Worm (Caenorhabditis elegans) whole organism, young adult: ENCODE measurements around the gene T04C12.7.

Experiments
- B0019.2 ChIP-seq: fragments of 200-800 bp; sonication (Bioruptor generic); conservative IDR thresholded peaks from 2 replicates; pipeline ENCODE4 v1.3.6; 2022; ENCODE audit warnings: missing genetic modification reagents, missing genetic modification characterization, missing compliant biosample characterization
- B0261.1 ChIP-seq: sonication (generic microtip); optimal IDR thresholded peaks from 2 replicates; lab custom pipeline; 2016; ENCODE audit warnings: mild to moderate bottlenecking, missing genetic modification characterization, moderate library complexity, missing compliant biosample characterization
- C06A6.2 ChIP-seq: fragments of 200-800 bp; sonication (Bioruptor generic); conservative IDR thresholded peaks from 2 replicates; pipeline ENCODE4 v1.3.6; 2022; ENCODE audit warnings: missing genetic modification characterization, missing compliant biosample characterization
- F33H1.4 ChIP-seq: fragments of 200-800 bp; sonication (Bioruptor generic); IDR thresholded peaks from 2 replicates; pipeline ENCODE4 v1.3.6; 2022; ENCODE audit warnings: missing genetic modification reagents, missing genetic modification characterization, missing compliant biosample characterization
- F37B4.10 ChIP-seq: fragments of 200-800 bp; sonication (Bioruptor generic); IDR thresholded peaks from 2 replicates; pipeline ENCODE4 v1.3.6; 2022; ENCODE audit warnings: missing genetic modification characterization, missing compliant biosample characterization
- F49E8.2 ChIP-seq: sonication (generic microtip); optimal IDR thresholded peaks from 3 replicates; lab custom pipeline; 2017; ENCODE audit warnings: missing genetic modification characterization, mild to moderate bottlenecking, missing compliant biosample characterization, antibody characterized with exemption, moderate library complexity; ENCODE audit not compliant: insufficient read depth
- K12H6.12 ChIP-seq: fragments of 200-800 bp; sonication (Bioruptor generic); optimal IDR thresholded peaks from 2 replicates; lab custom pipeline; 2018; ENCODE audit warnings: mild to moderate bottlenecking, missing genetic modification characterization, missing compliant biosample characterization
- Y95B8A.8 ChIP-seq: fragments of 200-800 bp; sonication (Bioruptor generic); IDR thresholded peaks from 2 replicates; pipeline ENCODE4 v1.3.6; 2022; ENCODE audit warnings: missing genetic modification reagents, missing genetic modification characterization, missing compliant biosample characterization
- aptf-2 ChIP-seq: fragments of 200-800 bp; sonication (Bioruptor generic); conservative IDR thresholded peaks from 2 replicates; pipeline ENCODE4 v1.3.6; 2022; ENCODE audit warnings: missing genetic modification reagents, missing genetic modification characterization, missing compliant biosample characterization
- athp-1 ChIP-seq: sonication (generic microtip); optimal IDR thresholded peaks from 2 replicates; lab custom pipeline; 2017; ENCODE audit warnings: mild to moderate bottlenecking, missing genetic modification characterization, missing compliant biosample characterization
- attf-5 ChIP-seq: fragments of 200-800 bp; sonication (Bioruptor generic); optimal IDR thresholded peaks from 2 replicates; lab custom pipeline; 2018; ENCODE audit warnings: mild to moderate bottlenecking, missing genetic modification characterization, missing compliant biosample characterization
- attf-6 ChIP-seq: fragments of 200-800 bp; sonication (Bioruptor generic); IDR thresholded peaks from 2 replicates; pipeline ENCODE4 v1.3.6; 2022; ENCODE audit warnings: missing genetic modification reagents, missing genetic modification characterization, missing compliant biosample characterization
- cebp-2 ChIP-seq: fragments of 200-800 bp; sonication (Bioruptor generic); IDR thresholded peaks from 2 replicates; pipeline ENCODE4 v1.3.6; 2022; ENCODE audit warnings: missing genetic modification characterization, missing compliant biosample characterization
- ceh-100 ChIP-seq: fragments of 200-800 bp; sonication (Bioruptor generic); IDR thresholded peaks from 2 replicates; pipeline ENCODE4 v1.3.6; 2022; ENCODE audit warnings: missing genetic modification reagents, missing genetic modification characterization, missing compliant biosample characterization
- ceh-27 ChIP-seq: fragments of 200-800 bp; sonication (Bioruptor generic); optimal IDR thresholded peaks from 2 replicates; lab custom pipeline; 2018; ENCODE audit warnings: mild to moderate bottlenecking, missing genetic modification characterization, moderate library complexity, missing compliant biosample characterization
- ceh-91 ChIP-seq: fragments of 200-800 bp; sonication (Bioruptor generic); IDR thresholded peaks from 2 replicates; pipeline ENCODE4 v1.3.6; 2022; ENCODE audit warnings: missing genetic modification reagents, missing genetic modification characterization, missing compliant biosample characterization
- chd-7 ChIP-seq: sonication (generic microtip); optimal IDR thresholded peaks from 2 replicates; lab custom pipeline; 2016; ENCODE audit warnings: mild to moderate bottlenecking, missing genetic modification characterization, moderate library complexity, missing compliant biosample characterization
- dox-1 ChIP-seq: fragments of 200-800 bp; sonication (Bioruptor generic); IDR thresholded peaks from 2 replicates; pipeline ENCODE4 v1.3.6; 2022; ENCODE audit warnings: missing genetic modification reagents, missing genetic modification characterization, missing compliant biosample characterization
- dpl-1 ChIP-seq: fragments of 150-350 bp; optimal IDR thresholded peaks from 2 replicates; lab custom pipeline; 2014; ENCODE audit warnings: missing biosample characterization, missing genetic modification reagents, missing genetic modification characterization
- egrh-3 ChIP-seq: fragments of 200-800 bp; sonication (Bioruptor generic); IDR thresholded peaks from 2 replicates; pipeline ENCODE4 v1.3.6; 2022; ENCODE audit warnings: missing genetic modification reagents, missing genetic modification characterization, missing compliant biosample characterization
- ekl-4 ChIP-seq: fragments of 200-800 bp; sonication (Bioruptor generic); IDR thresholded peaks from 2 replicates; pipeline ENCODE4 v1.3.6; 2022; ENCODE audit warnings: missing genetic modification reagents, missing genetic modification characterization, missing compliant biosample characterization
- hlh-12 ChIP-seq: sonication (generic microtip); optimal IDR thresholded peaks from 2 replicates; lab custom pipeline; 2016; ENCODE audit warnings: missing genetic modification characterization, missing compliant biosample characterization
- hmg-1.2 ChIP-seq: fragments of 200-800 bp; sonication (Bioruptor generic); IDR thresholded peaks from 2 replicates; pipeline ENCODE4 v1.3.6; 2022; ENCODE audit warnings: missing genetic modification reagents, missing genetic modification characterization, missing compliant biosample characterization
- hrde-1 ChIP-seq: sonication (generic microtip); optimal IDR thresholded peaks from 2 replicates; lab custom pipeline; 2016; ENCODE audit warnings: missing genetic modification characterization, mild to moderate bottlenecking, missing compliant biosample characterization, moderate library complexity, missing genotype, missing genetic modification reagents, borderline replicate concordance
- lin-35 ChIP-seq, 3 experiments: fragments of 150-350 bp in 2 of 3; sonication (generic microtip) in 1 of 3; optimal IDR thresholded peaks; 2 replicates each; lab custom pipeline; 2014 to 2018; ENCODE audit warnings: missing biosample characterization in 3 of 3, missing genetic modification characterization in 3 of 3, missing genetic modification reagents in 3 of 3
- lin-54 ChIP-seq: fragments of 200-800 bp; sonication (Bioruptor generic); optimal IDR thresholded peaks from 2 replicates; lab custom pipeline; 2018; ENCODE audit warnings: mild to moderate bottlenecking, missing genetic modification characterization, missing compliant biosample characterization
- madf-10 ChIP-seq: sonication (generic microtip); optimal IDR thresholded peaks from 2 replicates; lab custom pipeline; 2016; ENCODE audit warnings: mild to moderate bottlenecking, missing genetic modification characterization, missing compliant biosample characterization
- madf-3 ChIP-seq: fragments of 200-800 bp; sonication (Bioruptor generic); IDR thresholded peaks from 2 replicates; pipeline ENCODE4 v1.3.6; 2022; ENCODE audit warnings: missing genetic modification reagents, missing genetic modification characterization, missing compliant biosample characterization
- madf-6 ChIP-seq: fragments of 200-800 bp; sonication (Bioruptor generic); IDR thresholded peaks from 2 replicates; pipeline ENCODE4 v1.3.6; 2022; ENCODE audit warnings: missing genetic modification reagents, missing genetic modification characterization, missing compliant biosample characterization
- mcd-1 ChIP-seq: fragments of 200-800 bp; sonication (Bioruptor generic); IDR thresholded peaks from 2 replicates; pipeline ENCODE4 v1.3.6; 2022; ENCODE audit warnings: missing genetic modification reagents, missing genetic modification characterization, missing compliant biosample characterization
- nfya-1 ChIP-seq: sonication (generic microtip); optimal IDR thresholded peaks from 2 replicates; lab custom pipeline; 2017; ENCODE audit warnings: antibody characterized with exemption, missing compliant biosample characterization, missing genetic modification characterization, borderline replicate concordance; ENCODE audit not compliant: insufficient read depth
- nhr-120 ChIP-seq: fragments of 200-800 bp; sonication (Bioruptor generic); IDR thresholded peaks from 2 replicates; pipeline ENCODE4 v1.3.6; 2022; ENCODE audit warnings: missing genetic modification characterization, missing compliant biosample characterization
- repo-1 ChIP-seq: sonication (generic microtip); optimal IDR thresholded peaks from 2 replicates; lab custom pipeline; 2017; ENCODE audit warnings: mild to moderate bottlenecking, missing genetic modification characterization, missing compliant biosample characterization
- rpc-1 ChIP-seq, 2 experiments: fragments of 150-350 bp in 1 of 2; sonication (generic microtip) in 1 of 2; optimal IDR thresholded peaks; 2 replicates each; lab custom pipeline; 2014 to 2018; ENCODE audit warnings: missing biosample characterization in 1 of 2, missing genetic modification characterization in 1 of 2, missing genetic modification reagents in 1 of 2, missing genotype in 1 of 2
- snpc-1.1 ChIP-seq: sonication (generic microtip); optimal IDR thresholded peaks from 2 replicates; lab custom pipeline; 2017; ENCODE audit warnings: missing genetic modification characterization, mild to moderate bottlenecking, missing compliant biosample characterization, antibody characterized with exemption, moderate library complexity, missing genotype, missing genetic modification reagents; ENCODE audit not compliant: insufficient read depth
- snpc-1.3 ChIP-seq: sonication (generic microtip); optimal IDR thresholded peaks from 2 replicates; lab custom pipeline; 2017; ENCODE audit warnings: missing genetic modification characterization, mild to moderate bottlenecking, missing compliant biosample characterization, antibody characterized with exemption, moderate library complexity, missing genotype, missing genetic modification reagents; ENCODE audit not compliant: insufficient read depth
- snpc-3.4 ChIP-seq: sonication (generic microtip); optimal IDR thresholded peaks from 2 replicates; lab custom pipeline; 2017; ENCODE audit warnings: missing genetic modification characterization, mild to moderate bottlenecking, missing compliant biosample characterization, antibody characterized with exemption, moderate library complexity, missing genotype, missing genetic modification reagents
- tbp1 ChIP-seq: fragments of 200-800 bp; sonication (Bioruptor generic); optimal IDR thresholded peaks from 2 replicates; lab custom pipeline; 2018; ENCODE audit warnings: mild to moderate bottlenecking, missing genetic modification characterization, missing compliant biosample characterization
- tbx-9 ChIP-seq: sonication (generic microtip); optimal IDR thresholded peaks from 2 replicates; lab custom pipeline; 2016; ENCODE audit warnings: borderline replicate concordance, missing genetic modification characterization, inconsistent platforms, missing compliant biosample characterization
- ztf-18 ChIP-seq: sonication (generic microtip); optimal IDR thresholded peaks from 2 replicates; lab custom pipeline; 2016; ENCODE audit warnings: missing genotype, mild to moderate bottlenecking, missing genetic modification characterization, missing compliant biosample characterization
- ztf-22 ChIP-seq: fragments of 200-800 bp; sonication (Bioruptor generic); optimal IDR thresholded peaks from 2 replicates; lab custom pipeline; 2018; ENCODE audit warnings: mild to moderate bottlenecking, missing genetic modification characterization, moderate library complexity, missing compliant biosample characterization
- ztf-25 ChIP-seq: fragments of 200-800 bp; sonication (Bioruptor generic); IDR thresholded peaks from 2 replicates; pipeline ENCODE4 v1.3.6; 2022; ENCODE audit warnings: missing genetic modification reagents, missing genetic modification characterization, missing compliant biosample characterization
- ztf-26 ChIP-seq: sonication (generic microtip); optimal IDR thresholded peaks from 2 replicates; lab custom pipeline; 2017; ENCODE audit warnings: missing genetic modification characterization, missing compliant biosample characterization
- ztf-3 ChIP-seq: fragments of 200-800 bp; sonication (Bioruptor generic); optimal IDR thresholded peaks from 2 replicates; lab custom pipeline; 2018; ENCODE audit warnings: mild to moderate bottlenecking, missing genetic modification characterization, missing compliant biosample characterization
- ztf-6 ChIP-seq: fragments of 200-800 bp; sonication (Bioruptor generic); IDR thresholded peaks from 2 replicates; pipeline ENCODE4 v1.3.6; 2022; ENCODE audit warnings: missing genetic modification reagents, missing genetic modification characterization, missing compliant biosample characterization

T04C12.7 gene

ce11 chrV:11076403-11076802 lies 22.5 kb downstream of the T04C12.7 start (continued):
- TF ChIP-seq rpc-1 (optimal IDR thresholded peaks at IDR 0.05; lab: Kevin White, UChicago) (no peak), rpc-1 (tag; optimal IDR thresholded peaks at IDR 0.05; lab: Kevin White, UChicago) (no peak), chd-7 (tag; lab: Kevin White, UChicago) (peak; percentile 66), nhr-120 (0 out of 2 replicates have a peak, but pooled peaks have one; percentile 32), snpc-1.1 (tag; lab: Kevin White, UChicago) (no peak), C06A6.2 (GFP tag; lab: Robert Waterston, UW) (no peak), cebp-2 (GFP tag; lab: Robert Waterston, UW) (peak; percentile 92), F37B4.10 (no peak), hlh-12 (tag; lab: Kevin White, UChicago) (no peak)

ce11 chrV:11078104-11078724 lies 24.3 kb downstream of the T04C12.7 start, which contains the start of gene act-2:
Gene act-2 (minus strand): TSS chrV:11078154.
- TF ChIP-seq snpc-1.3 (peak; percentile 76), mcd-1 (GFP tag; lab: Robert Waterston, UW) (peak; percentile 95), athp-1 (tag; lab: Kevin White, UChicago) (peak; percentile 22), snpc-3.4 (tag; lab: Kevin White, UChicago) (peak; percentile 83), ztf-26 (tag; lab: Kevin White, UChicago) (peak; percentile 55), madf-6 (GFP tag; lab: Robert Waterston, UW) (peak; percentile 95), tbx-9 (tag; lab: Kevin White, UChicago) (no peak), B0019.2 (GFP tag; lab: Robert Waterston, UW) (peak; percentile 75; the same call in 1 of the 2 replicates), tbp1 (GFP tag; lab: Kevin White, UChicago) (peak; percentile 53), dox-1 (GFP tag; lab: Robert Waterston, UW) (peak; percentile 93), nfya-1 (tag; lab: Kevin White, UChicago) (no peak), ztf-6 (GFP tag; lab: Robert Waterston, UW) (no peak), madf-10 (tag; lab: Kevin White, UChicago) (no peak), ztf-25 (GFP tag; lab: Robert Waterston, UW) (no peak), ztf-22 (no peak), aptf-2 (GFP tag; lab: Robert Waterston, UW) (0 out of 2 replicates have a peak, but pooled peaks have one; percentile 46), ceh-27 (peak; percentile 67), hrde-1 (peak; percentile 38), repo-1 (tag; lab: Kevin White, UChicago) (no peak), hmg-1.2 (GFP tag; lab: Robert Waterston, UW) (peak; percentile 40; the same call in 1 of the 2 replicates), ceh-91 (GFP tag; lab: Robert Waterston, UW) (peak; percentile 86), ekl-4 (peak; percentile 73), F33H1.4 (GFP tag; lab: Robert Waterston, UW) (peak; percentile 69), K12H6.12 (tag; lab: Kevin White, UChicago) (peak; percentile 3), attf-5 (GFP tag; lab: Kevin White, UChicago) (peak; percentile 62), B0261.1 (tag; lab: Kevin White, UChicago) (no peak), F49E8.2 (tag; lab: Kevin White, UChicago) (peak; percentile 82), madf-3 (GFP tag; lab: Robert Waterston, UW) (peak; percentile 87), ztf-18 (tag; lab: Kevin White, UChicago) (no peak), ceh-100 (peak; percentile 64), Y95B8A.8 (GFP tag; lab: Robert Waterston, UW) (peak; percentile 74), egrh-3 (peak; percentile 44; the same call in 1 of the 2 replicates), lin-35 (GFP tag; optimal IDR thresholded peaks at IDR 0.05; lab: Kevin White, UChicago) (peak; percentile 54 to 72 (median 65)), ztf-3 (GFP tag; lab: Kevin White, UChicago) (no peak), attf-6 (GFP tag; lab: Robert Waterston, UW) (peak; percentile 52; the same call in 1 of the 2 replicates), dpl-1 (GFP tag; lab: Kevin White, UChicago) (peak; percentile 93), lin-54 (peak; percentile 93)
